Worm (Caenorhabditis elegans) whole organism, L1 larva: ENCODE data around the gene ZK185.2.

Experiments used
- lin-14 ChIP-seq: fragments of 200-800 bp; sonication (Bioruptor generic); optimal IDR thresholded peaks from 2 replicates; lab custom pipeline; 2018; ENCODE audit warnings: mild to moderate bottlenecking, missing genetic modification characterization, moderate library complexity, missing compliant biosample characterization
- nhr-237 ChIP-seq: fragments of 150-350 bp; optimal IDR thresholded peaks from 2 replicates; lab custom pipeline; 2014; ENCODE audit warnings: missing biosample characterization, missing genetic modification characterization

DNA sequence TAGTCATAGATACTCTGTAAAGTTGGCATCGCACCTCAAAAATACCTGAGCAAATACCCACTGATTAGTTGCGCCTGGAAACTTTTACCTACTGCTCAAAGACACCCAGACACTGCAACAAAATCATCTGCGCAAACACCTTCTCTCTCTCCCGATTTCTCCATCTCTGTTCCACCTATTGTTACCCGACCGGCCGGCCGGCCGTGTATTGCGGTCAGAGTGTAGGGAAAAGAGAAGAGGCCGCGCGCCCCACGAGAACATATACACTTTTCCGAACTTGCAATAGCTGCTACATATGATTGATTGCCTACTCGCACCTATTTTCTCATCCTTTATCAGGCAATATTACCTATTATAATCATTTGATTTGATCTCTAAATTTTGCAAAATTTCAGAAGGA, 52.1 kb downstream of the ZK185.2 start:
- no peak for TF ChIP-seq nhr-237 (tag; lab: Kevin White, UChicago)
- peak; percentile 69 for TF ChIP-seq lin-14 (GFP tag; lab: Kevin White, UChicago)
